Worm (Caenorhabditis elegans) whole organism, young adult: Measurements from ENCODE around the gene C43D7.4.

Experiments used
- F10E7.11 ChIP-seq: sonication (generic microtip); optimal IDR thresholded peaks from 2 replicates; lab custom pipeline; 2017; ENCODE audit warnings: mild to moderate bottlenecking, missing genetic modification characterization, moderate library complexity, missing compliant biosample characterization
- ama-1 ChIP-seq, 3 experiments: fragments of 150-350 bp in 1 of 3; sonication (generic microtip) in 2 of 3; optimal IDR thresholded peaks; 2 replicates each; lab custom pipeline; 2014 to 2018; ENCODE audit warnings: missing biosample characterization in 2 of 3, missing genetic modification characterization in 2 of 3, missing genetic modification reagents in 2 of 3
- pbrm-1 ChIP-seq: fragments of 200-800 bp; sonication (Bioruptor generic); IDR thresholded peaks from 2 replicates; pipeline ENCODE4 v1.3.6; 2022; ENCODE audit warnings: missing genetic modification reagents, missing genetic modification characterization, missing compliant biosample characterization
- pha-4 ChIP-seq: fragments of 150-350 bp; sonication (generic microtip); optimal IDR thresholded peaks from 2 replicates; lab custom pipeline; 2014; ENCODE audit warnings: missing biosample characterization, missing genetic modification reagents, missing genetic modification characterization
- unc-62 ChIP-seq: fragments of 150-350 bp; optimal IDR thresholded peaks from 2 replicates; lab custom pipeline; 2014; ENCODE audit warnings: missing biosample characterization, missing genetic modification reagents, missing genetic modification characterization
- ztf-6 ChIP-seq: fragments of 200-800 bp; sonication (Bioruptor generic); IDR thresholded peaks from 2 replicates; pipeline ENCODE4 v1.3.6; 2022; ENCODE audit warnings: missing genetic modification reagents, missing genetic modification characterization, missing compliant biosample characterization

ce11 chrV:19356717-19357116 lies 34.4 kb upstream of the C43D7.4 start:
- no peak for TF ChIP-seq ama-1 (optimal IDR thresholded peaks at IDR 0.05; lab: Kevin White, UChicago)
- no peak for TF ChIP-seq ama-1 (GFP tag; optimal IDR thresholded peaks at IDR 0.05; lab: Kevin White, UChicago)
- TF ChIP-seq unc-62 (GFP tag; lab: Kevin White, UChicago) = no peak
- TF ChIP-seq ztf-6 (GFP tag; lab: Robert Waterston, UW) = no peak
- no peak for TF ChIP-seq pha-4 (tag; lab: Kevin White, UChicago)
- no peak for TF ChIP-seq pbrm-1 (GFP tag; lab: Robert Waterston, UW)
- no peak for TF ChIP-seq F10E7.11 (tag; lab: Kevin White, UChicago)
